Worm (Caenorhabditis elegans) whole organism, L1 larva: ENCODE results near the gene W06D11.5.

ENCODE experiments used
- ama-1 ChIP-seq: fragments of 150-350 bp; optimal IDR thresholded peaks from 2 replicates; lab custom pipeline; 2014
- ces-1 ChIP-seq: fragments of 150-350 bp; optimal IDR thresholded peaks from 2 replicates; lab custom pipeline; 2014; ENCODE audit warnings: missing biosample characterization, missing genetic modification reagents, missing genetic modification characterization
- jun-1 ChIP-seq: fragments of 150-350 bp; optimal IDR thresholded peaks from 2 replicates; lab custom pipeline; 2014; ENCODE audit warnings: missing biosample characterization, missing genetic modification reagents, missing genetic modification characterization
- lin-39 ChIP-seq: fragments of 150-350 bp; optimal IDR thresholded peaks from 2 replicates; lab custom pipeline; 2014; ENCODE audit warnings: missing biosample characterization, missing genetic modification reagents, missing genetic modification characterization
- nhr-76 ChIP-seq: sonication (generic microtip); optimal IDR thresholded peaks from 2 replicates; lab custom pipeline; 2017; ENCODE audit warnings: missing biosample characterization, missing genetic modification characterization
- snpc-4 ChIP-seq: fragments of 150-350 bp; optimal IDR thresholded peaks from 2 replicates; lab custom pipeline; 2014; ENCODE audit warnings: missing biosample characterization, missing genetic modification characterization
- unc-62 ChIP-seq: fragments of 150-350 bp; optimal IDR thresholded peaks from 2 replicates; lab custom pipeline; 2014; ENCODE audit warnings: missing biosample characterization, missing genetic modification reagents, missing genetic modification characterization

- TF ChIP-seq nhr-76 (tag; lab: Kevin White, UChicago) (no peak), unc-62 (GFP tag; lab: Kevin White, UChicago) (no peak), ces-1 (GFP tag; lab: Kevin White, UChicago) (no peak), ama-1 (no peak), jun-1 (tag; lab: Kevin White, UChicago) (no peak), snpc-4 (tag; lab: Kevin White, UChicago) (no peak), lin-39 (no peak)
Observed at ce11 chrX:12317560-12317959, 17.6 kb downstream of the W06D11.5 start.
